Worm (Caenorhabditis elegans) whole organism, L2 larva: ENCODE data around the gene R10F2.5.

Experiments
- C34F6.9 ChIP-seq: fragments of 150-350 bp; optimal IDR thresholded peaks from 2 replicates; lab custom pipeline; 2014; ENCODE audit warnings: missing biosample characterization, missing genetic modification characterization
- F13H6.1 ChIP-seq: sonication (generic microtip); optimal IDR thresholded peaks from 2 replicates; lab custom pipeline; 2016; ENCODE audit warnings: missing genetic modification characterization, missing compliant biosample characterization
- aly-2 ChIP-seq: fragments of 150-350 bp; optimal IDR thresholded peaks from 2 replicates; lab custom pipeline; 2014; ENCODE audit warnings: missing biosample characterization, missing genetic modification characterization
- blmp-1 ChIP-seq: sonication (generic microtip); optimal IDR thresholded peaks from 2 replicates; lab custom pipeline; 2017; ENCODE audit warnings: missing genetic modification characterization, mild to moderate bottlenecking, missing compliant biosample characterization, antibody characterized with exemption, moderate library complexity; ENCODE audit not compliant: insufficient read depth
- ceh-82 ChIP-seq: fragments of 150-350 bp; optimal IDR thresholded peaks from 2 replicates; lab custom pipeline; 2014; ENCODE audit warnings: missing biosample characterization, missing genetic modification characterization
- crh-2 ChIP-seq: sonication (generic microtip); optimal IDR thresholded peaks from 2 replicates; lab custom pipeline; 2017; ENCODE audit warnings: missing biosample characterization, missing genetic modification characterization
- egl-27 ChIP-seq: sonication (generic microtip); optimal IDR thresholded peaks from 3 replicates; lab custom pipeline; 2017; ENCODE audit warnings: missing biosample characterization, missing genetic modification reagents, missing genetic modification characterization
- elt-1 ChIP-seq: fragments of 150-350 bp; optimal IDR thresholded peaks from 2 replicates; lab custom pipeline; 2014; ENCODE audit warnings: missing biosample characterization, missing genetic modification characterization
- fos-1 ChIP-seq: fragments of 150-350 bp; optimal IDR thresholded peaks from 2 replicates; lab custom pipeline; 2014; ENCODE audit warnings: missing biosample characterization, missing genetic modification characterization
- gmeb-1 ChIP-seq: fragments of 150-350 bp; optimal IDR thresholded peaks from 2 replicates; lab custom pipeline; 2014; ENCODE audit warnings: missing biosample characterization, missing genetic modification characterization
- lsy-2 ChIP-seq, 2 experiments: fragments of 150-350 bp in 1 of 2; sonication (generic microtip) in 1 of 2; optimal IDR thresholded peaks; 2 replicates each; lab custom pipeline; 2014 to 2017; ENCODE audit warnings: missing biosample characterization in 2 of 2, missing genetic modification characterization in 2 of 2
- mab-5 ChIP-seq: fragments of 150-350 bp; optimal IDR thresholded peaks from 2 replicates; lab custom pipeline; 2014; ENCODE audit warnings: missing biosample characterization, missing genetic modification characterization
- mbf-1 ChIP-seq: sonication (generic microtip); optimal IDR thresholded peaks from 2 replicates; lab custom pipeline; 2017; ENCODE audit warnings: missing biosample characterization, missing genetic modification characterization
- mdl-1 ChIP-seq, 2 experiments: fragments of 150-350 bp in 1 of 2; sonication (generic microtip) in 1 of 2; optimal IDR thresholded peaks; 2 replicates each; lab custom pipeline; 2017; ENCODE audit warnings: missing biosample characterization in 2 of 2, missing genetic modification characterization in 2 of 2
- nhr-10 ChIP-seq: sonication (generic microtip); optimal IDR thresholded peaks from 2 replicates; lab custom pipeline; 2017; ENCODE audit warnings: missing biosample characterization, missing genetic modification characterization
- nhr-11 ChIP-seq: fragments of 150-350 bp; optimal IDR thresholded peaks from 2 replicates; lab custom pipeline; 2014; ENCODE audit warnings: missing biosample characterization, missing genetic modification characterization
- nhr-21 ChIP-seq: fragments of 150-350 bp; optimal IDR thresholded peaks from 2 replicates; lab custom pipeline; 2014; ENCODE audit warnings: missing biosample characterization, missing genetic modification characterization
- nhr-25 ChIP-seq: fragments of 150-350 bp; sonication (generic microtip); optimal IDR thresholded peaks from 3 replicates; lab custom pipeline; 2014; ENCODE audit warnings: missing biosample characterization, missing genetic modification characterization
- nhr-77 ChIP-seq: fragments of 150-350 bp; optimal IDR thresholded peaks from 2 replicates; lab custom pipeline; 2014; ENCODE audit warnings: missing biosample characterization, missing genetic modification characterization
- sma-3 ChIP-seq: sonication (generic microtip); optimal IDR thresholded peaks from 2 replicates; lab custom pipeline; 2016; ENCODE audit warnings: missing genetic modification reagents, missing genetic modification characterization, missing compliant biosample characterization
- sma-9 ChIP-seq, 2 experiments: fragments of 150-350 bp in 1 of 2; sonication (generic microtip) in 1 of 2; optimal IDR thresholded peaks; 2 replicates each; lab custom pipeline; 2014 to 2016; ENCODE audit warnings: missing genetic modification characterization in 2 of 2, mild to moderate bottlenecking in 1 of 2, missing biosample characterization in 1 of 2, missing compliant biosample characterization in 1 of 2, missing genetic modification reagents in 1 of 2, moderate library complexity in 1 of 2
- ztf-4 ChIP-seq: fragments of 150-350 bp; optimal IDR thresholded peaks from 2 replicates; lab custom pipeline; 2014; ENCODE audit warnings: missing biosample characterization, missing genetic modification characterization

Gene R10F2.5

DNA sequence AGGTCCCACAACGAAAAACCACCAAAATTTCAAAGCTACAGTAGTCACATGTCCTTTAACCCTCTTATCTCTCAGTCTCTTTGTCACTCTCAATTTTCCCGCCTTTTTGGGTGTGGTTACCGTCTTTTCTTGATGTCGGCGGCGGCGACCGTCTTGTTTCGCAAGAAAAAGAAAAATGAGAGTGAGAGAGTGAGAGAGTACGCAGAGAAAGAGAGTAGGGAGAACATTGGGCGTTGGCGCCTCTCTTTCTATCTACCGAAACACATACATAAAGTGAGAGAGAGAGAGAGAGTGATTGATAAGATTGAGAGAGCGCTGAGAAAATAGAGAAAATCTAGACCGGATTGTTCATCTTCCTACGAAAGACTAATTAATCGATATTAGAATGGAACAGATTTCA is 48.6 kb downstream of the R10F2.5 start (continued):
- TF ChIP-seq nhr-25, result peak; percentile 95
- TF ChIP-seq mdl-1 (tag; optimal IDR thresholded peaks at IDR 0.05; lab: Kevin White, UChicago), result peak in 1 of 2 experiments; percentile 63
- no peak for TF ChIP-seq mbf-1
- TF ChIP-seq nhr-77 (tag; lab: Kevin White, UChicago), result no peak
- TF ChIP-seq ztf-4 (tag; lab: Kevin White, UChicago), result peak; percentile 36
- TF ChIP-seq aly-2 (tag; lab: Kevin White, UChicago), result no peak
- no peak for TF ChIP-seq elt-1 (tag; lab: Kevin White, UChicago)

DNA sequence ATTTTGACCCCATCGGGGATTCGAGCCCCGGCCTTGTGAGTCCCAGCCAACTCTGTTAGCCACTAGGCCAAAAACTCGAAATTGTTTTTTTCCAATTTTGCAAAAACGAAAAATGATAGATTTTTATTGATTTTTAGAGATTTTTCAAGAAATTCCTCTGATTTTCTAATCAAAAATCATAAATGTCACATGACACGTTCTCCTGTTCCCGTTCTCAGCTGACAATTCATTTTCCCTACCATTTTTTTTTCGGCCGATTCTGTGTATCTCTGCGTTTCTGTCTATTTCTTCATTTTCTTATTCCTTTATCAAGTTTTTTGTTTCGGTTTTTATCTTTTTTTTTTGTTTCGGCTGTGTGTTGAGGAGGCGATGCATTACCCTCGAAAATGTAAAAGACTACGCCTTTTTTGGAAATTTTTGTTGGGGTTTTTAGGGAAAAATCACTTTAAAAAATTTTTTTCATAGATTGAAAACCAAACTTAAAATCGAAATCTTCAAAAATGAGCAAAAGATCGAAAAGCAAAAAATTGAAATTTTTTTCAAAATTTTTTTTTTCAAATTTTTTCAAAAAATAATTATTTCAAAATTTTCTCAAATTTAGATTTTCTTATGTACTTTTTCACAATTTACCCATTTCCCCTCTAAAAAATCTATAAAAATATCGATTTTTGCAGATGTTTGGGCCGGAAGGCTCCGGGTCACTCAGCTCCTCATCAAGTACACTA is 50.3 kb downstream of the R10F2.5 start, which contains the start of gene klf-1:
Gene klf-1, plus strand, starts transcription at position 675 of the 725 bp plus-strand sequence.
- TF ChIP-seq nhr-77 (tag; lab: Kevin White, UChicago) (no peak), crh-2 (tag; lab: Kevin White, UChicago) (peak; percentile 61), aly-2 (tag; lab: Kevin White, UChicago) (no peak), gmeb-1 (peak; percentile 3), sma-9 (GFP tag; optimal IDR thresholded peaks at IDR 0.05; lab: Kevin White, UChicago) (peak; percentile 42), sma-9 (tag; optimal IDR thresholded peaks at IDR 0.05; lab: Kevin White, UChicago) (no peak), F13H6.1 (tag; lab: Kevin White, UChicago) (peak; percentile 9), sma-3 (GFP tag; lab: Kevin White, UChicago) (peak; percentile 36), nhr-10 (no peak), C34F6.9 (tag; lab: Kevin White, UChicago) (no peak), fos-1 (tag; lab: Kevin White, UChicago) (peak; percentile 19), nhr-25 (peak; percentile 59), nhr-11 (tag; lab: Kevin White, UChicago) (no peak), ceh-82 (no peak), nhr-21 (tag; lab: Kevin White, UChicago) (peak; percentile 14), blmp-1 (tag; lab: Kevin White, UChicago) (peak; percentile 32), egl-27 (tag; lab: Kevin White, UChicago) (no peak), lsy-2 (tag; optimal IDR thresholded peaks at IDR 0.05; lab: Kevin White, UChicago) (peak in 1 of 2 experiments; percentile 18), mab-5 (tag; lab: Kevin White, UChicago) (no peak)
